Worm (Caenorhabditis elegans): ENCODE results near the gene C49H3.16.

The C49H3.16 gene

ce11 chrIV:7897443-7897842 is 22.8 kb upstream of the C49H3.16 start, which contains the start of gene ilys-4:
Gene ilys-4 (minus strand): TSS chrIV:7897543.
- TF ChIP-seq crh-2 (tag; optimal IDR thresholded peaks at IDR 0.05) (peak; percentile 18), lin-13 (GFP tag; optimal IDR thresholded peaks at IDR 0.05) (no peak), ztf-4 (tag; optimal IDR thresholded peaks at IDR 0.05) (no peak), lsy-2 (tag; optimal IDR thresholded peaks at IDR 0.05) (peak in 1 of 2 experiments; percentile 5), unc-39 (tag; optimal IDR thresholded peaks at IDR 0.05) (no peak), mab-5 (tag; optimal IDR thresholded peaks at IDR 0.05) (peak; percentile 11), unc-55 (GFP tag; optimal IDR thresholded peaks at IDR 0.05) (peak; percentile 37), nhr-6 (tag; optimal IDR thresholded peaks at IDR 0.05) (no peak)

- TF ChIP-seq peb-1 (tag; optimal IDR thresholded peaks at IDR 0.05) (no peak), lsy-2 (tag; optimal IDR thresholded peaks at IDR 0.05) (no peak), lin-13 (GFP tag; optimal IDR thresholded peaks at IDR 0.05) (no peak), nhr-25 (tag; optimal IDR thresholded peaks at IDR 0.05) (no peak), blmp-1 (tag; optimal IDR thresholded peaks at IDR 0.05; ENCODE audit: insufficient read depth) (no peak)
Measured at ce11 chrIV:7897953-7898352, 22.3 kb upstream of the C49H3.16 start.

DNA sequence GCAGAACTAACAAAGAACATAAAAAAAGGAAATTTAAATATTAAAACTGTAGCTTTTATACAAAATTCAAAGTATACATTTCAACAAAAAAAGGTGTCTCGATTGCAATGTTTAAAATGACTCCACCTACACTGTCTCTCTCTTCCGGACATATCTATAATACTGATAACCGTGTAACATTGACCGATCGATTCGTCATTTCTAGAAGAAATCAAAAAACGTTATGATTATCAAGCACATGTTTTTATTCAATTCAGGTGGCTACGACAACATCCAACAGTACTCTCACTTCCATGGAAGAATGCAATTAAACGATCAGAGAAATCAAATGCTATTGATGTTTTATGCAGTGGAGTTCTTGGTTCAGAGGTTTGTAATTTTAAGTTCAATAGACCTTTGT is 21.7 kb upstream of the C49H3.16 start:
- no peak for TF ChIP-seq ztf-11 (tag; optimal IDR thresholded peaks at IDR 0.05)
- TF ChIP-seq F13H6.1 (tag; optimal IDR thresholded peaks at IDR 0.05), result no peak
- peak; percentile 38 for TF ChIP-seq crh-2 (tag; optimal IDR thresholded peaks at IDR 0.05)
- TF ChIP-seq fos-1 (tag; optimal IDR thresholded peaks at IDR 0.05), result peak; percentile 89

- no peak for TF ChIP-seq unc-39 (tag; optimal IDR thresholded peaks at IDR 0.05)
- TF ChIP-seq nhr-6 (tag; optimal IDR thresholded peaks at IDR 0.05), result peak; percentile 22
- no peak for TF ChIP-seq aly-2 (tag; optimal IDR thresholded peaks at IDR 0.05)
- no peak for TF ChIP-seq dmd-4 (tag; optimal IDR thresholded peaks at IDR 0.05)
- peak; percentile 77 for TF ChIP-seq sma-3 (GFP tag; optimal IDR thresholded peaks at IDR 0.05)
- TF ChIP-seq C34F6.9 (tag; optimal IDR thresholded peaks at IDR 0.05), result peak; percentile 88
- no peak for TF ChIP-seq nhr-77 (tag; optimal IDR thresholded peaks at IDR 0.05)
- TF ChIP-seq egl-27 (tag; optimal IDR thresholded peaks at IDR 0.05), result peak; percentile 52
- no peak for TF ChIP-seq ceh-82 (tag; optimal IDR thresholded peaks at IDR 0.05)
- TF ChIP-seq ceh-16 (tag; optimal IDR thresholded peaks at IDR 0.05), result no peak
- TF ChIP-seq F13H6.1 (tag; optimal IDR thresholded peaks at IDR 0.05), result peak; percentile 69
- no peak for TF ChIP-seq mbf-1 (tag; optimal IDR thresholded peaks at IDR 0.05)
- no peak for TF ChIP-seq nhr-11 (tag; optimal IDR thresholded peaks at IDR 0.05)
- no peak for TF ChIP-seq elt-1 (tag; optimal IDR thresholded peaks at IDR 0.05)
- peak; percentile 57 for TF ChIP-seq lin-13 (GFP tag; optimal IDR thresholded peaks at IDR 0.05)
- TF ChIP-seq unc-62 (GFP tag; optimal IDR thresholded peaks at IDR 0.05), result no peak
- no peak for TF ChIP-seq lin-39 (tag; optimal IDR thresholded peaks at IDR 0.05)
- TF ChIP-seq nhr-23 (tag; optimal IDR thresholded peaks at IDR 0.05), result no peak
- peak; percentile 74 for TF ChIP-seq gmeb-1 (tag; optimal IDR thresholded peaks at IDR 0.05)
- peak; percentile 70 for TF ChIP-seq sem-4 (tag; optimal IDR thresholded peaks at IDR 0.05)
- no peak for TF ChIP-seq Y55F3AM.14 (GFP tag; optimal IDR thresholded peaks at IDR 0.05)
- peak; percentile 25 for TF ChIP-seq snpc-4 (tag; optimal IDR thresholded peaks at IDR 0.05)
- TF ChIP-seq ama-1 (optimal IDR thresholded peaks at IDR 0.05), result no peak
- no peak for TF ChIP-seq nhr-12 (tag; optimal IDR thresholded peaks at IDR 0.05)
- peak; percentile 43 for TF ChIP-seq nhr-21 (tag; optimal IDR thresholded peaks at IDR 0.05)
- TF ChIP-seq nhr-237 (tag; optimal IDR thresholded peaks at IDR 0.05), result no peak
- TF ChIP-seq unc-55 (GFP tag; optimal IDR thresholded peaks at IDR 0.05), result peak; percentile 92
- TF ChIP-seq sma-9 (GFP tag; optimal IDR thresholded peaks at IDR 0.05), result peak; percentile 79
- TF ChIP-seq sma-9 (tag; optimal IDR thresholded peaks at IDR 0.05), result no peak
- TF ChIP-seq alr-1 (tag; optimal IDR thresholded peaks at IDR 0.05), result no peak
- peak; percentile 41 for TF ChIP-seq nhr-25 (tag; optimal IDR thresholded peaks at IDR 0.05)
- peak; percentile 92 for TF ChIP-seq crh-2 (tag; optimal IDR thresholded peaks at IDR 0.05)
- TF ChIP-seq ztf-1 (GFP tag; conservative IDR thresholded peaks at IDR 0.05), result no peak
- TF ChIP-seq lsy-2 (tag; optimal IDR thresholded peaks at IDR 0.05), result peak; percentile 90 to 98
- no peak for TF ChIP-seq mab-5 (tag; optimal IDR thresholded peaks at IDR 0.05)
- TF ChIP-seq nhr-10 (tag; optimal IDR thresholded peaks at IDR 0.05), result no peak
- no peak for TF ChIP-seq blmp-1 (tag; optimal IDR thresholded peaks at IDR 0.05; ENCODE audit: insufficient read depth)
- no peak for TF ChIP-seq skn-1 (tag; optimal IDR thresholded peaks at IDR 0.05)
- TF ChIP-seq ZK546.5 (tag; optimal IDR thresholded peaks at IDR 0.05), result no peak
- TF ChIP-seq peb-1 (tag; optimal IDR thresholded peaks at IDR 0.05), result no peak
- peak; percentile 88 for TF ChIP-seq nhr-129 (tag; optimal IDR thresholded peaks at IDR 0.05)
- no peak for TF ChIP-seq zag-1 (tag; optimal IDR thresholded peaks at IDR 0.05)
- peak; percentile 60 for TF ChIP-seq ztf-4 (tag; optimal IDR thresholded peaks at IDR 0.05)
- no peak for TF ChIP-seq R02D3.7 (tag; optimal IDR thresholded peaks at IDR 0.05)
- no peak for TF ChIP-seq ztf-11 (tag; optimal IDR thresholded peaks at IDR 0.05)
Measured at ce11 chrIV:7902221-7902904, 17.9 kb upstream of the C49H3.16 start, which contains the start of gene arp-11. Gene arp-11 (minus strand): TSS chrIV:7902271.
